Fruit fly (Drosophila melanogaster): ENCODE data around the gene kek5.

DNA sequence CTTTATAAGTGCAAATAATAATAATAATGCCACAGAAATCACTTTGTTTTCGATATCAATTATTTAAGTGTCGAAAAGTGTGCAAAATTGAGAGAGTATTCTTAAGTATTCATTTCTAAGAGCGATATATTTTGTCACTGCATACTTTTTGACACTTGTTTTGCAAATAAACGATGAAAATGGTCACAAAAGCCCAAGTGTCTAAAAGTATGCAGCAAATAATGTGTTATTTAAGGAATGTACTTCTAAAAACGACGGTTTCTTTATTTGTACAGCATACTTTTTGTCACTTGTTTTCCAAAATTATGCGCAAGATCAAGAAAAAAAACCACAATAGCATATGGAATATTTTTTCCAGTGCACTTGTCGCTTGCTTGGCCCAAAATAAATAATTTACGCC lies 62.2 kb downstream of the kek5 start:
- TF ChIP-seq HLH54F (GFP tag; optimal IDR thresholded peaks at IDR 0.05) (no peak), CG11723 (GFP tag; optimal IDR thresholded peaks at IDR 0.05) (no peak), chm (GFP tag; IDR thresholded peaks at IDR 0.05) (no peak), dati (GFP tag; IDR thresholded peaks at IDR 0.05) (no peak), Atf3 (GFP tag; optimal IDR thresholded peaks at IDR 0.05) (no peak), ci (GFP tag; IDR thresholded peaks at IDR 0.05) (no peak), CG2712 (tag; optimal IDR thresholded peaks at IDR 0.05) (no peak), CG3838 (GFP tag; optimal IDR thresholded peaks at IDR 0.05) (no peak), CG8478 (optimal IDR thresholded peaks at IDR 0.05) (no peak), otp (GFP tag; IDR thresholded peaks at IDR 0.05) (no peak)

Measured in whole organism, embryonic.